Worm (Caenorhabditis elegans): ENCODE results near the gene nhr-226.
"Not testable (repeated sequence)": the region's sequence is repeated elsewhere in the genome, so short reads cannot be mapped to it uniquely, and the experiment has no call there.

The nhr-226 gene

ce11 chrV:2308246-2308645, 13.6 kb downstream of the nhr-226 start (continued):
- TF ChIP-seq gei-17 (GFP tag; optimal IDR thresholded peaks at IDR 0.05) (no peak), attf-6 (GFP tag; IDR thresholded peaks at IDR 0.05) (no peak)

- not testable (repeated sequence) for TF ChIP-seq F23B12.7 (tag; optimal IDR thresholded peaks at IDR 0.05; ENCODE audit: insufficient read depth); snpc-4 (GFP tag; optimal IDR thresholded peaks at IDR 0.05); snpc-4 (tag; optimal IDR thresholded peaks at IDR 0.05); die-1 (tag; optimal IDR thresholded peaks at IDR 0.05)
Measured at ce11 chrV:2321001-2321400, 26.3 kb downstream of the nhr-226 start, which contains the start of gene Y19D10B.6. TSS of gene Y19D10B.6 (minus strand) at chrV:2321101.

- not testable (repeated sequence) for TF ChIP-seq fkh-3 (tag; optimal IDR thresholded peaks at IDR 0.05); lsl-1 (GFP tag; optimal IDR thresholded peaks at IDR 0.05); rpc-1 (optimal IDR thresholded peaks at IDR 0.05); rpc-1 (tag; optimal IDR thresholded peaks at IDR 0.05)
Measured at ce11 chrV:2322466-2322865, 27.8 kb downstream of the nhr-226 start, which contains the start of gene pud-1.2. TSS of gene pud-1.2 (minus strand) at chrV:2322566.

ce11 chrV:2324260-2324659, 29.6 kb downstream of the nhr-226 start:
- no peak for TF ChIP-seq ceh-40 (GFP tag; IDR thresholded peaks at IDR 0.05)
- TF ChIP-seq nhr-80 (tag; optimal IDR thresholded peaks at IDR 0.05), result peak; percentile 85
- TF ChIP-seq K11D2.4 (GFP tag; IDR thresholded peaks at IDR 0.05), result no peak
- no peak for TF ChIP-seq snpc-4 (GFP tag; optimal IDR thresholded peaks at IDR 0.05)
- no peak for TF ChIP-seq snpc-4 (tag; optimal IDR thresholded peaks at IDR 0.05)
- TF ChIP-seq C17E4.6 (GFP tag; IDR thresholded peaks at IDR 0.05), result no peak
- TF ChIP-seq dox-1 (GFP tag; IDR thresholded peaks at IDR 0.05), result 0 out of 2 replicates have a peak, but pooled peaks have one; percentile 12

ce11 chrV:2325052-2325451, 30.4 kb downstream of the nhr-226 start, which contains the start of gene pud-3:
TSS of gene pud-3 (minus strand) at chrV:2325152.
- TF ChIP-seq nfyb-1 (GFP tag; IDR thresholded peaks at IDR 0.05) (no peak), dpff-1 (tag; optimal IDR thresholded peaks at IDR 0.05) (no peak), hmg-20 (GFP tag; IDR thresholded peaks at IDR 0.05) (no peak), nfya-1 (tag; optimal IDR thresholded peaks at IDR 0.05; ENCODE audit: borderline replicate concordance, insufficient read depth) (no peak), B0035.1 (tag; optimal IDR thresholded peaks at IDR 0.05) (no peak), unc-62 (GFP tag; optimal IDR thresholded peaks at IDR 0.05) (no peak), let-526 (GFP tag; IDR thresholded peaks at IDR 0.05) (no peak), Y79H2A.3 (GFP tag; conservative IDR thresholded peaks at IDR 0.05) (no peak), nhr-80 (tag; optimal IDR thresholded peaks at IDR 0.05) (no peak), B0336.3 (GFP tag; IDR thresholded peaks at IDR 0.05) (no peak)

ce11 chrV:2326378-2326777, 31.7 kb downstream of the nhr-226 start, which contains the start of gene pud-4:
TSS of gene pud-4 (plus strand) at chrV:2326678.
- TF ChIP-seq dpl-1 (GFP tag; optimal IDR thresholded peaks at IDR 0.05), result no peak
- no peak for TF ChIP-seq him-1 (tag; optimal IDR thresholded peaks at IDR 0.05)
- no peak for TF ChIP-seq lin-40 (tag; optimal IDR thresholded peaks at IDR 0.05)

- peak; percentile 83 for TF ChIP-seq nhr-80 (tag; optimal IDR thresholded peaks at IDR 0.05)
- no peak for TF ChIP-seq tlf-1 (GFP tag; optimal IDR thresholded peaks at IDR 0.05)
- no peak for TF ChIP-seq B0336.3 (GFP tag; IDR thresholded peaks at IDR 0.05)
- TF ChIP-seq snpc-1.3 (tag; optimal IDR thresholded peaks at IDR 0.05; ENCODE audit: insufficient read depth), result no peak
- 0 out of 2 replicates have a peak, but pooled peaks have one; percentile 8 for TF ChIP-seq nfyb-1 (GFP tag; IDR thresholded peaks at IDR 0.05)
- TF ChIP-seq tbx-9 (tag; optimal IDR thresholded peaks at IDR 0.05; ENCODE audit: borderline replicate concordance), result no peak
- TF ChIP-seq atf-7 (tag; optimal IDR thresholded peaks at IDR 0.05), result peak; percentile 35
Measured at ce11 chrV:2327124-2327523, 32.4 kb downstream of the nhr-226 start.
